Worm (Caenorhabditis elegans): ENCODE results near the gene F54E4.2.

The F54E4.2 gene

DNA sequence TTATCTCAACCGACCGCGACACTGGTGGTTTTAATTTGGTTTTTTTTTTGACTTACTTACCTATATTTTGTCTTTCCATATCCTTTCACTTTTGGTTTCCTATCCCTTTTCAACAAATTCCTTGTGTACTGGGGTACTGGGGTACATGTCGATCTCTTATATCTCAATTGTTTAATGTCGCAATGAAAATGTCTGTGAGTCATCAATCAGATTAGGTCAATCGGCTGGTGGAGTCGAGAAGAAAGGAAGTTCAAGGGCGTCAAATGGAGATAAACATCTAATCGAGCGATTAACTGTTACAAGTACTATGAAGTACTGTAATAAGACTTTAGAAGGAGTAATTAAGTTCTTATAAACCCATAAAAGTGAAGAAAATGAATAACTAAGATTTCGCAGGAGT, 52.8 kb downstream of the F54E4.2 start:
- TF ChIP-seq ref-1 (GFP tag; conservative IDR thresholded peaks at IDR 0.05) (no peak), ztf-29 (GFP tag; IDR thresholded peaks at IDR 0.05) (no peak), flt-1 (GFP tag; IDR thresholded peaks at IDR 0.05) (no peak), ztf-23 (GFP tag; IDR thresholded peaks at IDR 0.05) (no peak), klf-2 (GFP tag; conservative IDR thresholded peaks at IDR 0.05) (no peak), T22C8.4 (GFP tag; IDR thresholded peaks at IDR 0.05) (no peak), tab-1 (GFP tag; IDR thresholded peaks at IDR 0.05) (no peak)
